Fruit fly (Drosophila melanogaster) whole organism, embryonic: ENCODE measurements around the gene Muc68D.

Source experiments
- Ada2b ChIP-seq: fragments of 200-800 bp; sonication (Bioruptor generic); IDR thresholded peaks from 2 replicates; pipeline ENCODE4 v1.3.6; 2022; ENCODE audit warnings: missing biosample characterization, missing genetic modification characterization
- Aef1 ChIP-seq: fragments of 200-800 bp; sonication (Bioruptor generic); IDR thresholded peaks from 3 replicates; pipeline ENCODE4 v1.3.6; 2022; ENCODE audit warnings: missing biosample characterization, missing genetic modification characterization
- Asciz ChIP-seq: fragments of 200-800 bp; sonication (Bioruptor generic); optimal IDR thresholded peaks from 2 replicates; lab custom pipeline; 2017; ENCODE audit warnings: missing biosample characterization, mild to moderate bottlenecking, missing genetic modification characterization, missing genetic modification reagents
- Blimp-1 ChIP-seq: fragments of 200-800 bp; sonication (Bioruptor generic); optimal IDR thresholded peaks from 3 replicates; lab custom pipeline; 2018; ENCODE audit warnings: missing biosample characterization, missing genetic modification characterization, mild to moderate bottlenecking, moderate library complexity, missing genetic modification reagents
- CG11398 ChIP-seq: fragments of 200-800 bp; sonication (Bioruptor generic); optimal IDR thresholded peaks from 2 replicates; lab custom pipeline; 2016; ENCODE audit warnings: missing biosample characterization, missing genetic modification characterization
- CG11695 ChIP-seq: fragments of 200-800 bp; sonication (Bioruptor generic); IDR thresholded peaks from 3 replicates; pipeline ENCODE4 v1.3.6; 2022; ENCODE audit warnings: missing biosample characterization, missing genetic modification characterization
- CG12299 ChIP-seq: fragments of 200-800 bp; sonication (Bioruptor generic); optimal IDR thresholded peaks from 2 replicates; lab custom pipeline; 2018; ENCODE audit warnings: missing biosample characterization, mild to moderate bottlenecking, missing genetic modification characterization
- CG13123 ChIP-seq: fragments of 200-800 bp; sonication (Bioruptor generic); optimal IDR thresholded peaks from 2 replicates; lab custom pipeline; 2016; ENCODE audit warnings: missing biosample characterization, missing genetic modification characterization
- CG17802 ChIP-seq: fragments of 200-800 bp; sonication (Bioruptor generic); optimal IDR thresholded peaks from 2 replicates; lab custom pipeline; 2018; ENCODE audit warnings: missing biosample characterization, mild to moderate bottlenecking, missing genetic modification characterization, moderate library complexity
- CG32772 ChIP-seq: fragments of 200-800 bp; sonication (Bioruptor generic); IDR thresholded peaks from 2 replicates; pipeline ENCODE4 v1.3.6; 2022; ENCODE audit warnings: missing biosample characterization, missing genetic modification characterization
- CG34422 ChIP-seq: fragments of 200-800 bp; sonication (Bioruptor generic); IDR thresholded peaks from 3 replicates; pipeline ENCODE4 v1.3.6; 2022; ENCODE audit warnings: missing biosample characterization, missing genetic modification characterization
- CG3838 ChIP-seq: fragments of 200-800 bp; sonication (Bioruptor generic); optimal IDR thresholded peaks from 3 replicates; lab custom pipeline; 2016; ENCODE audit warnings: missing biosample characterization, missing genetic modification characterization
- CG3995 ChIP-seq: fragments of 200-800 bp; sonication (Bioruptor generic); optimal IDR thresholded peaks from 3 replicates; lab custom pipeline; 2016; ENCODE audit warnings: missing biosample characterization, missing genetic modification characterization
- CG4282 ChIP-seq: fragments of 200-800 bp; sonication (Bioruptor generic); optimal IDR thresholded peaks from 2 replicates; lab custom pipeline; 2016; ENCODE audit warnings: missing biosample characterization, missing genetic modification characterization
- CG4617 ChIP-seq: fragments of 200-800 bp; sonication (Bioruptor generic); optimal IDR thresholded peaks from 3 replicates; lab custom pipeline; 2016; ENCODE audit warnings: missing biosample characterization, missing genetic modification characterization, borderline replicate concordance
- CG4707 ChIP-seq: fragments of 200-800 bp; sonication (Bioruptor generic); optimal IDR thresholded peaks from 2 replicates; lab custom pipeline; 2018; ENCODE audit warnings: missing biosample characterization, mild to moderate bottlenecking, missing genetic modification characterization, moderate library complexity
- CG4854 ChIP-seq: fragments of 200-800 bp; sonication (Bioruptor generic); optimal IDR thresholded peaks from 2 replicates; lab custom pipeline; 2016; ENCODE audit warnings: missing biosample characterization, missing genetic modification characterization, inconsistent platforms
- CG5180 ChIP-seq: fragments of 200-800 bp; sonication (Bioruptor generic); optimal IDR thresholded peaks from 3 replicates; lab custom pipeline; 2017; ENCODE audit warnings: missing biosample characterization, missing genetic modification characterization, mild to moderate bottlenecking, moderate library complexity, missing genetic modification reagents
- CG6254 ChIP-seq: fragments of 200-800 bp; sonication (Bioruptor generic); optimal IDR thresholded peaks from 3 replicates; lab custom pipeline; 2017; ENCODE audit warnings: mild to moderate bottlenecking, missing biosample characterization, missing genetic modification reagents, missing genetic modification characterization
- CG6765 ChIP-seq: fragments of 200-800 bp; sonication (Bioruptor generic); optimal IDR thresholded peaks from 3 replicates; lab custom pipeline; 2017; ENCODE audit warnings: missing biosample characterization, mild to moderate bottlenecking, missing genetic modification characterization
- CG7271 ChIP-seq: fragments of 200-800 bp; sonication (Bioruptor generic); optimal IDR thresholded peaks from 2 replicates; lab custom pipeline; 2018; ENCODE audit warnings: missing biosample characterization, mild to moderate bottlenecking, missing genetic modification characterization, moderate library complexity
- CG8388 ChIP-seq: fragments of 200-800 bp; sonication (Bioruptor generic); optimal IDR thresholded peaks from 2 replicates; lab custom pipeline; 2019; ENCODE audit warnings: missing biosample characterization, mild to moderate bottlenecking, missing genetic modification characterization, moderate library complexity
- CG9727 ChIP-seq: fragments of 200-800 bp; sonication (Bioruptor generic); optimal IDR thresholded peaks from 3 replicates; lab custom pipeline; 2017; ENCODE audit warnings: missing biosample characterization, mild to moderate bottlenecking, missing genetic modification characterization
- Doc2 ChIP-seq: fragments of 200-800 bp; sonication (Bioruptor generic); IDR thresholded peaks from 2 replicates; pipeline ENCODE4 v1.3.6; 2022; ENCODE audit warnings: missing biosample characterization, missing genetic modification characterization
- ERR ChIP-seq: fragments of 200-800 bp; sonication (Bioruptor generic); optimal IDR thresholded peaks from 2 replicates; lab custom pipeline; 2016; ENCODE audit warnings: missing biosample characterization, missing genetic modification characterization
- HLH54F ChIP-seq: fragments of 200-800 bp; sonication (Bioruptor generic); optimal IDR thresholded peaks from 3 replicates; lab custom pipeline; 2016; ENCODE audit warnings: missing biosample characterization, missing genetic modification characterization
- Mes4 ChIP-seq: fragments of 200-800 bp; sonication (Bioruptor generic); optimal IDR thresholded peaks from 2 replicates; lab custom pipeline; 2016; ENCODE audit warnings: missing biosample characterization, missing genetic modification characterization
- PHDP ChIP-seq: fragments of 200-800 bp; sonication (Bioruptor generic); optimal IDR thresholded peaks from 3 replicates; lab custom pipeline; 2018; ENCODE audit warnings: missing biosample characterization, mild to moderate bottlenecking, missing genetic modification characterization, moderate library complexity
- Poxn ChIP-seq: fragments of 200-800 bp; sonication (Bioruptor generic); IDR thresholded peaks from 2 replicates; pipeline ENCODE4 v1.3.6; 2022; ENCODE audit warnings: missing biosample characterization, missing genetic modification characterization
- Rx ChIP-seq: fragments of 200-800 bp; sonication (Bioruptor generic); IDR thresholded peaks from 2 replicates; pipeline ENCODE4 v1.3.6; 2022; ENCODE audit warnings: missing biosample characterization, missing genetic modification characterization
- Sox102F ChIP-seq: fragments of 200-800 bp; sonication (Bioruptor generic); optimal IDR thresholded peaks from 2 replicates; lab custom pipeline; 2018; ENCODE audit warnings: missing biosample characterization, mild to moderate bottlenecking, missing genetic modification characterization, moderate library complexity
- abd-A ChIP-seq: fragments of 200-800 bp; sonication (Bioruptor generic); optimal IDR thresholded peaks from 3 replicates; lab custom pipeline; 2019; ENCODE audit warnings: missing biosample characterization, mild to moderate bottlenecking, missing genetic modification characterization, moderate library complexity
- cad ChIP-seq: fragments of >200 bp; optimal IDR thresholded peaks from 2 replicates; lab custom pipeline; 2017; ENCODE audit warnings: missing biosample characterization, missing genetic modification characterization
- cg ChIP-seq: fragments of 200-800 bp; sonication (Bioruptor generic); optimal IDR thresholded peaks from 3 replicates; lab custom pipeline; 2019; ENCODE audit warnings: missing biosample characterization, mild to moderate bottlenecking, missing genetic modification characterization, moderate library complexity
- chinmo ChIP-seq: fragments of 200-800 bp; sonication (Bioruptor generic); IDR thresholded peaks from 4 replicates; pipeline ENCODE4 v1.3.6; 2022; ENCODE audit warnings: missing biosample characterization, missing genetic modification characterization; ENCODE audit not compliant: partially characterized antibody
- croc ChIP-seq: fragments of 200-800 bp; sonication (Bioruptor generic); conservative IDR thresholded peaks from 3 replicates; pipeline ENCODE4 v1.3.6; 2022; ENCODE audit warnings: missing biosample characterization, missing genetic modification characterization
- dpn ChIP-seq, 2 experiments: fragments of 200-800 bp; sonication (Bioruptor generic); optimal IDR thresholded peaks; 3 replicates each; lab custom pipeline; 2016; ENCODE audit warnings: missing biosample characterization in 2 of 2, missing genetic modification characterization in 2 of 2
- ewg ChIP-seq: fragments of 200-800 bp; sonication (Bioruptor generic); optimal IDR thresholded peaks from 3 replicates; lab custom pipeline; 2017; ENCODE audit warnings: mild to moderate bottlenecking, missing biosample characterization, missing genetic modification reagents, missing genetic modification characterization
- exex ChIP-seq: fragments of 200-800 bp; sonication (Bioruptor generic); optimal IDR thresholded peaks from 4 replicates; lab custom pipeline; 2018; ENCODE audit warnings: missing biosample characterization, mild to moderate bottlenecking, missing genetic modification characterization, moderate library complexity
- h ChIP-seq: fragments of >200 bp; optimal IDR thresholded peaks from 2 replicates; lab custom pipeline; 2017
- nmo ChIP-seq: fragments of 200-800 bp; sonication (Bioruptor generic); optimal IDR thresholded peaks from 2 replicates; lab custom pipeline; 2018; ENCODE audit warnings: missing biosample characterization, mild to moderate bottlenecking, missing genetic modification characterization, moderate library complexity
- pfk ChIP-seq: fragments of 200-800 bp; sonication (Bioruptor generic); optimal IDR thresholded peaks from 2 replicates; lab custom pipeline; 2018; ENCODE audit warnings: missing biosample characterization, mild to moderate bottlenecking, missing genetic modification characterization, moderate library complexity
- ranshi ChIP-seq: fragments of 200-800 bp; sonication (Bioruptor generic); IDR thresholded peaks from 2 replicates; pipeline ENCODE4 v1.3.6; 2022; ENCODE audit warnings: missing biosample characterization, missing genetic modification characterization
- rib ChIP-seq: fragments of 200-800 bp; sonication (Bioruptor generic); IDR thresholded peaks from 2 replicates; pipeline ENCODE4 v1.3.6; 2022; ENCODE audit warnings: missing biosample characterization, missing genetic modification characterization
- sim ChIP-seq: fragments of 200-800 bp; sonication (Bioruptor generic); IDR thresholded peaks from 2 replicates; pipeline ENCODE4 v1.3.6; 2022; ENCODE audit warnings: missing biosample characterization, missing genetic modification characterization
- so ChIP-seq: fragments of 200-800 bp; sonication (Bioruptor generic); IDR thresholded peaks from 3 replicates; pipeline ENCODE4 v1.3.6; 2022; ENCODE audit warnings: missing biosample characterization, missing genetic modification characterization
- sug ChIP-seq: fragments of 200-800 bp; optimal IDR thresholded peaks from 2 replicates; lab custom pipeline; 2019; ENCODE audit warnings: missing biosample characterization, mild to moderate bottlenecking, missing genetic modification characterization, moderate library complexity
- trem ChIP-seq: fragments of 200-800 bp; optimal IDR thresholded peaks from 3 replicates; lab custom pipeline; 2019; ENCODE audit warnings: missing biosample characterization, mild to moderate bottlenecking, missing genetic modification characterization, moderate library complexity

Gene Muc68D

DNA sequence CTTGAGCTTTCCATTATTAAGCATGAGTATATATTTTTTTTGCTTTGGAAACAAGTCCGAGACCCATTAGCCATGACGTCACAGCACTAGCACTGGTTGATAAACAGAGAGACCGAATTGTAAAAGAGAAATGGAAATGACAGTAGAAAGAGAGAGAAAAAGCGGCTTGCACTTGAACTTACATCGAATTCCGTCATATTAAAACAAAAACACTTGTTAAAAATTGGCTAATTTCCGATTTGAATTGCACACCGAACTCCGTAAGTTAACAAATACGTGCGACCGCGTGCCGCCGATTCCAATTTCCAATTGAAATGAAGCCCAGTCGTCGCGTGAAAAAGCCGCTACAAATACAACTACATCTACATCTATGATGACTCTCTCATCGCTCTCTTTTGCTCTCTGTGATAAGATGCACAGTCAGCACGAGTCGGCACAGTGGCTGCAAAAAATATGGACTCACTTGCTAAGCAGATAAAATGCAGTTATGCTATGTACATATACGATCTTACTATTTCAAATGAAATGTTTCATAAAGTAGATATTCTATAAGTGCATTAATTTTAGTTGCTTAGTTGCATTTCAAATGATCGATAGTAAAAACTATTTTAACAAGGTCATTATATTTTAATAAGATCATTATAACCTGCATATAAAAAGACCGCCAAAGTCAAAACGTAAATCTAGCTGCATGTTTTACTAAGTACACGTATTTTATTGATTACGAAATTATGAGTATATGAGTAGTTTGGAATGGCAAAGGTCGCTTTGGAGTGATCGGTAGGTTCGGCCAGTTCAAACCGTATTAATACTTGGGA lies 47.9 kb upstream of the Muc68D start (continued):
- TF ChIP-seq HLH54F (GFP tag; lab: Kevin White, UChicago) (peak; percentile 26), Asciz (no peak), ewg (no peak), Blimp-1 (no peak), Mes4 (GFP tag; lab: Kevin White, UChicago) (no peak), croc (no peak), ERR (GFP tag; lab: Kevin White, UChicago) (peak; percentile 10), CG17802 (tag; lab: Kevin White, UChicago) (no peak), Poxn (GFP tag; lab: Robert Waterston, UW) (0 out of 2 replicates have a peak, but pooled peaks have one; percentile 19), Rx (no peak), sim (GFP tag; lab: Robert Waterston, UW) (no peak), CG4282 (GFP tag; lab: Kevin White, UChicago) (no peak), CG5180 (no peak), so (GFP tag; lab: Robert Waterston, UW) (no peak; the same call in 2 of the 3 replicates), trem (peak; percentile 25), rib (GFP tag; lab: Robert Waterston, UW) (no peak), cad (GFP tag; lab: Kevin White, UChicago) (no peak), pfk (GFP tag; lab: Kevin White, UChicago) (no peak), exex (tag; lab: Kevin White, UChicago) (peak; percentile 91), Aef1 (GFP tag; lab: Robert Waterston, UW) (no peak; the same call in 2 of the 3 replicates), CG4707 (GFP tag; lab: Kevin White, UChicago) (no peak), CG7271 (no peak), CG34422 (no peak), Ada2b (0 out of 2 replicates have a peak, but pooled peaks have one; percentile 20), sug (tag; lab: Kevin White, UChicago) (peak; percentile 51), Doc2 (GFP tag; lab: Robert Waterston, UW) (no peak), PHDP (peak; percentile 44), CG11695 (GFP tag; lab: Robert Waterston, UW) (peak; percentile 53; the same call in 1 of the 3 replicates), CG3838 (no peak), CG4854 (GFP tag; lab: Kevin White, UChicago) (no peak), CG32772 (GFP tag; lab: Robert Waterston, UW) (no peak), CG8388 (GFP tag; lab: Kevin White, UChicago) (peak; percentile 100), cg (GFP tag; lab: Kevin White, UChicago) (peak; percentile 86), CG6765 (GFP tag; lab: Kevin White, UChicago) (peak; percentile 4), CG3995 (GFP tag; lab: Kevin White, UChicago) (no peak), CG11398 (GFP tag; lab: Kevin White, UChicago) (no peak), chinmo (peak; percentile 84; the same call in 3 of the 4 replicates), CG9727 (GFP tag; lab: Kevin White, UChicago) (no peak), dpn (GFP tag; optimal IDR thresholded peaks at IDR 0.05; lab: Kevin White, UChicago) (peak; percentile 32 to 45), abd-A (tag; lab: Kevin White, UChicago) (no peak), Sox102F (GFP tag; lab: Kevin White, UChicago) (no peak), nmo (GFP tag; lab: Kevin White, UChicago) (peak; percentile 26), CG4617 (GFP tag; lab: Kevin White, UChicago) (no peak), CG13123 (GFP tag; lab: Kevin White, UChicago) (peak; percentile 1), ranshi (GFP tag; lab: Robert Waterston, UW) (peak; percentile 38; the same call in 1 of the 2 replicates), CG6254 (GFP tag; lab: Kevin White, UChicago) (no peak), CG12299 (no peak), h (no peak)
